Worm (Caenorhabditis elegans) whole organism, dauer: ENCODE results near the gene C52B9.4.

ENCODE experiments used
- unc-62 ChIP-seq: sonication (generic microtip); optimal IDR thresholded peaks from 2 replicates; lab custom pipeline; 2017; ENCODE audit warnings: missing biosample characterization, missing genetic modification reagents, missing genetic modification characterization

The C52B9.4 gene

DNA sequence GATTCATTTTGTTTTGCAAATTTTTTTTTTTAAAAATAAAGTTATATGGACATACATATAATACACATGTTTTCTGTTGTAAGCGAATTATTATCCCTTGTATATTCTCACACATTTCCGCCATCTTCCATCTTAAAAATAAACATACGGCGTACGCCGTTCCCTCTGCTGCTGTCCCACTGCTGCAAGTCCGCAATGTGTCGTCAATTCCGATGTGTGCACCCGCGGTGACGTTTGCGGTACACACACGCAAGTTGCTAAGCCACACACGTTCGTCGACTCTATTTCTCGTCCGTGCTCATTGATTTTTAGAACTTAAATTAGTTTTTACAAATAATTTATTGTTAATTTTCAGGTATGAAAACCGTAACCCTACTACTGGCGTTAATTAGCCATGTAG lies at the start of gene C52B9.4:
Gene C52B9.4, plus strand, starts transcription at position 356 of the 400 bp plus-strand sequence.
- no peak for TF ChIP-seq unc-62 (GFP tag; lab: Kevin White, UChicago)

DNA sequence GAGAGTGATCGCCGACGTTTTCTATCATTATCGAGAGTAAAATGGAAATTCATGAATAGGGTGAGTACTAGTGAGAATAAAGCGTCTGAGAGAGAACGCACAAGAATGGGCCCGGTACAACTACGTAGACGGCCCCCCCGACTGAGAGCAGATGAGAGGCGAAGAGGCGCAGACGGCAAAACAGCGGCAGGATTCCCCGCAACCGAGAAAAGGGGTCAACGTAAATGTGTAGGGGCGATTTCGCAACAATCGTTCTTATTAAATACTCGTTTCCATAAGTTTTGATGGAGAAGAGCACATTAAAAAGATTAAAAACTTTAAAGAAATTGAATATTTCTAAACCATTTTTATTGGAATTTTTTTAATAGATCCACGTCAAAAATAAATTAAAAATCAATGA lies 45.8 kb upstream of the C52B9.4 start:
- TF ChIP-seq unc-62 (GFP tag; lab: Kevin White, UChicago): no peak

DNA sequence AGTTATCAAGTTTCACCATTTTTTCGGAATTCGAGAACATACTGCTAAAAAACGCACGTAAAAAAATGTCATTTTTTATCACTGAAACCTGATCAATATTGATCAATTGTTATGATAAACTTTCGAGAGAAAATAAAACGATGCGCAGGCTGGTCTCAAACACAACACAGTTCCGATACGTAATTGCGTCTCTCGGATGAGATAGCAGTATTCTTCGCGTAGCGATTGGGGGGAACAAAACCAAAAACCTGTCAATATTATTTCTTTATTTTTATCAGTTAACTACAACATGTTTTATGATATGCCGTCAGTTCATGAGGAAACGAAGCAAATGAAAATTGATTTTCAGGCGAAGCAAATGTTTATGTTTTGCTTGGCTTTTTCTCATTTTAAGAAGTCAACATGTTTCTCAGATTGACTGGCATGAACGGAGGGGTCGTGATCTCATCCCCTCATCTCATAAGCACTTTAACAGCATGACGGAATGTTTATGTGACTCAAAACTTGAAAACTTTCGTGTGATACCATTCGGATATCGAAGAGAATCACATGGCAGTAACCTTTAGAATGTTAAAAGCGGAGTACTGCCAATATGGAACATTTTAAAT lies 44.8 kb upstream of the C52B9.4 start:
- TF ChIP-seq unc-62 (GFP tag; lab: Kevin White, UChicago): no peak

DNA sequence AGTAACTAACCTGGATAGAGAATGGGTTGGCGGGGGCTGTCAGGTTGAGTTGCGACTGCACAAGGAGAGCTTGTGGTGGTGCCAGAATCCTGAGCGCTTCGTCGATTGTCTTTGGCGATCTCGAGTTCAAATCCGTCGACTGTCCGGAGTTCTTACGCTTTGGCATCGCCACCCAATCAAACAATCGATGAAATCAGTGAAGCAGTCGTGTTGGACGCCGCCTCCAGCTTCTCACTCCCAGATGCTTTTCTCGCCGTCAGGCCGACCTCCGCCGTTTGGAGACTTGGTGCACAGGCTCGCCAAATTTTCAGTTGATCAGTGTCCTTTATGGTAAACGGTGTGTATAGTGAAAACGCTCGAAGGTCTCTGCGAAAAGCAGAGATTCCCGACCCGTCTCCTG lies 43.6 kb upstream of the C52B9.4 start, which contains the start of the genes F20B6.10 and hpk-1:
Gene F20B6.10, minus strand, starts transcription at position 303 of the 400 bp plus-strand sequence.
Gene hpk-1, minus strand, starts transcription at position 397 of the 400 bp plus-strand sequence.
- no peak for TF ChIP-seq unc-62 (GFP tag; lab: Kevin White, UChicago)

DNA sequence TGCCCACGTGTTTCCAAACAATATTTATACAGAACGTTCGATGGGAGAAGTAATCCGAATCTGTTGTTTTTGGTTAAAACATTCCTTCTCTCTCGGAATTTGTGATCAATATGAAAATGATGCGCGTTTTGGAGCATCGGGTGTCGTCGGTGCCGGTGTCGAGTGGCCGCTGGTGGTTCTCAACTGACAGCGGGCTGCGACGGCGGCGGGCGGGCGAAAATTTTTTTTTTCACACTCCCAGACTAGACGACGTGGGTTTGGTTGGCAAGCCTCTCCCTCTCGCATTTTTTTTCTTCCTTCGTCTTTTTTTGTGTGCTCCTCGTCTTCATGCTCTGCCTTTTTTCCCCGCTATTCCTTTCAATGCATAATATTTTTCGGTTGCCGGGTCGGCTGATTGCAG lies 42.3 kb upstream of the C52B9.4 start, which contains the start of gene W01H2.2:
Gene W01H2.2, minus strand, starts transcription at position 285 of the 400 bp plus-strand sequence.
- no peak for TF ChIP-seq unc-62 (GFP tag; lab: Kevin White, UChicago)

DNA sequence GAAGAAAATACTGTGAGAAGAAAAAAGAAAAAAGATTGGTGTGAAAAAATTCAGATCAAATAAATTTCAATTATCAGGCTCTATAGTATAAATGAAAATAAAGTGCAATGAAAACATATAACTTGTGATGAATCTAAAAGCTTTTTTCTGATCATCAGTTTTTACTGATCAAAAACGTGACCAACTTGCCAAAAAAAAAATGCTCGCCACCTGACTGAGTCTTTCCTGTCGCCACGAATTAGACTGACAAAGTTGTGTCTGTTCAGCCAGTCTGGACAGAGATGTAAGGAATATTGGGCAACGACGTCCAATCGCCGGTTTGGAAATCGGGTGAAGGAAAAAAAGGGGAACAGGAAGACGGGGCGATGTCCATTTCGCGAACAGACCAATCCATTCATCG lies 41.0 kb upstream of the C52B9.4 start:
- TF ChIP-seq unc-62 (GFP tag; lab: Kevin White, UChicago): no peak

DNA sequence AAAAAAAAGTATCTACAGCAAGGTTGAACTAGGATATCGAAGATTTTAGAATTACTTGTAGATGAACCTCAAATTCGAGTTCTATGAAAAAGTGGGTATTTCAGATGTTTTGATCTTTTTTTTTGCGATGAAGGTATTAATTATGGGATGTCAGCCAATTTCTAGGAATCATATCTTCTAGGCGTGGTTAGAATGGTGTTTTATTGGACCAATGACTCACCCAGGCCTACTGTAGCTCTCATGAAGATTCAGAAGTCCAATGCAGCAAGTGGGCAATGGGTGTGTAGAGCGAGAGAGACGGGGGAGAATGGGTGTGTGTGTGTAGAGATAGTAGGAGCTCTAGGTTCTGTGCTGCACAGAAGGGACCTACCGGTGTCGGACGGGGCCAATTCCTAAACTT lies 38.3 kb upstream of the C52B9.4 start:
- no peak for TF ChIP-seq unc-62 (GFP tag; lab: Kevin White, UChicago)

DNA sequence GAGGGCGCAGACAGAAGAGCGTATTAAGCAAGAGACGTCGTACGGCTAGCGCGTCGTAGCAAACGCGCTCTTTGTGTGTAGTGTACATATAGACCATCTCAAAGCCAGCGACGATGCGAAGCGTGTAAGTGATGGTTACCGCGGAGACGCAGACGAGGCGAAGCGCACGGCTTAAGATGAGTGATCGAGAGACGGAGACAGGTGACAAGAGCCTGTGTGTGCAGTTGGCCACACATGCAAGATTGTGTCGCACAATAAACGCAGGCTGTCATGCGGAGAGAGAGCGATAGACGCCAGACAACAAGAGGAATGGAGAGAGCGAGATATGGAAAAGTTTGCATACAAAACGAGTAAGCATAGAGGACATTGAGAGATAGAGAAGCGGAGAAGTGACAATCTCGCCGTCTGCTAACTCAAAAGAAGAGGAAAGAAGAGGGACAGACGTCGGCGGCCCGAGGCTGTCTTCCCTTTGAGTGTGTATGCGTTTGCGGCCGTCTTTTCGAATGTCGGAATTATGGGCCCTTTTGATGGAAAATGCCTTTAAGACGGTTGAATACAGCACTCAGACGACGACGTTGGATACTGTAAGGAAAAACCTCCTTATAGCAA lies 37.6 kb upstream of the C52B9.4 start:
- TF ChIP-seq unc-62 (GFP tag; lab: Kevin White, UChicago): no peak

DNA sequence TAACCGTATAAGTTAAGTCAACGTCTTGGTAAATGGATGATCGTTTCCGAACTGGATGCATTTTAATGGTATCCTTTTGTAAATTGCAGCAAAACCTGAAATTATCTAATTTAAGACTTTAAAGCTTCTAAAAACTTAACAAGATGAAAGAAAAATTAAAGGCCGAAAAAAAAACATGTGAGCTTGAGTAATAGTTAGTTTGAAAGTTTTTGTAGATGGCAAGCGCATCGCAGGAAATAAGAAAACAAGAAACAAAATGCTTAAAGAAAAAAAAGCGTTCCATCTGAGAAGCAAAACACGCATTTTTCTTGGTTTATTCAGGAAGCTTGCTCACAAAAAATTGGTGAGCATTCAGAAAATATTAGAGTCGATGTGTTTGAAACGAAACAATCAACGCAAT lies 24.7 kb upstream of the C52B9.4 start, which contains the start of gene rab-37:
Gene rab-37, minus strand, starts transcription at position 101 of the 400 bp plus-strand sequence.
- no peak for TF ChIP-seq unc-62 (GFP tag; lab: Kevin White, UChicago)

DNA sequence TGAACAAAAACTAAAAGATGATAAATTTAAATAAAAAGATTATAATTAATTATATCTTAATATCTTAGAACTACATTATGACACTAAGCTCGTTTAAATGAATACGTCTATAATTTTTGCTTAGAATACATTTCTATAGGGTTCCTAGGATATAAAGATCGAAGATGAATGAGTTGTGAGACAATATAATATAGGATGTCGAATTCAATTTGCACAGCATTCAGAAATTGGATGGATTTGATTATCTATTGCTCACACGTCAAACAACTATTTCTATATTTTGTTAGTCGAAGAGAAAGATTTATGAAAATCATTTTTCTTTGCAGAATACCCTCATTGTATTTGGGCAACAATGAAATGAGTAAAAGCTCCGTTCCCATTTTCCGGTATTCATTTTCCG lies 21.5 kb upstream of the C52B9.4 start:
- TF ChIP-seq unc-62 (GFP tag; lab: Kevin White, UChicago): no peak

DNA sequence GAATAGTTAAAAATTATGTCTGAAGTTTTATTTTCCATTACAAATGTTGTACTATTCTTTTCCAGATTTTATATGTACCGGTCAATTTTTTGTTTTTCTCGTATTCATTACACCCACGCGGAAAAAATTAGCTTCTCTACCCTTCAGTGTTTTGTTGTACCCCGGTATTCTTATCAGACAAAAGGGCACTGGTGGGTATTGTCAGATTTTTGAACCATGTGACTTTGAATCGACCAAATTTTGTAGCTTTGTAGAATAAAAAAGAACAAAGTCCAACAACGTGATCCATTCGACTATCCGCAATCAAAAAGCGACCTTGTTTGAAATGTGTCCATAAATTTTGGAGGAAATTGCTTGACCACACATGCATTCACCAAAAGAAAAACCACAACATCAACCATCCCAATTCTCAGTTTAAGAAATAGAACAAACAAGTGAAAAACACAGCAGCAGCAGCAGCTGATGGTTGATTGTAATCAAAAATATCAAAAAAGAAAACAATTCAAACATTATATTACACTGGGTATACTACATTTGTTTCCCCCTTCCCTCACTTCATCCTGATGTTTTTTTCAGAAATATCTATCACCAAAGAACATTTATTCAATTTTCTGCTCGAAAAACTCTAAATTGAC lies 15.8 kb upstream of the C52B9.4 start:
- TF ChIP-seq unc-62 (GFP tag; lab: Kevin White, UChicago): no peak

DNA sequence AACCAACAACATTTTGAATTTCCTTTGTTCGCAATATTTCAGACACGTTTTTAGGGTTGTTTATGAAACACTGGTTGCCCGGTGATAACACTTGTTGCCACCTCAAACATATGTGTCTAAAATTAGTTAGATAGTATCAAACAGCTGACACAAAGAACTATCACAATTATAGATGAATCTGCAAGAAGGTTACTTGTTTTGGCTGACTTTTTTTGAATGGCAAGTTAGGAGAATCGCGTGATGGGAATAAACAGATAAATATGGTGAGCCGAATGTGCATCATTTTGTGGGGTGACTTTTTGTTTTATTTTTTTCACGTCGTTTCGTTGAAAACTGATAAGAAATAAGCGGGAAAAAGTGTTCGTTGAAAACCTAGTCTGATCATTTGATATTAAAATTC lies 15.3 kb upstream of the C52B9.4 start:
- no peak for TF ChIP-seq unc-62 (GFP tag; lab: Kevin White, UChicago)

DNA sequence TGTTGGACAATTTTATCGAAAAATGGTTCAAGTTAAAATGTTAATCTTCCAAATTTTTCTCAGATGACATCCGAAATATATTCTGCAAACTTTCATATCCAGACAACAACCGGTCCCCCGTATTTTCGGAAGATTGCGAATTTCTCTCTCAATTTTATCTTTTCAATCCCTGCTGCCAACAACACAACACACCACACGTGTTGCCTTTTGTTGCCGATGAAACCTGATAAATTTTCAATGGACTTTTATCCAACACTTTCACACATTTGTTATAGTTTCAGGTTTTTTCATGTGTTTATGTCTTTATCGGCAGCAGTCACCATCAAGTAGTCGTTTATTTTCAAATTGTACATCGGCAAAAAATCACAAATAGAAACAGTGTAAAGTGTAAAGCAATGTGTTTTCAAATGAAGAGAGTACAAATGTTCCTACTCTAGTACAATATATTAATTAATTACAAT lies 14.2 kb upstream of the C52B9.4 start:
- TF ChIP-seq unc-62 (GFP tag; lab: Kevin White, UChicago): no peak

DNA sequence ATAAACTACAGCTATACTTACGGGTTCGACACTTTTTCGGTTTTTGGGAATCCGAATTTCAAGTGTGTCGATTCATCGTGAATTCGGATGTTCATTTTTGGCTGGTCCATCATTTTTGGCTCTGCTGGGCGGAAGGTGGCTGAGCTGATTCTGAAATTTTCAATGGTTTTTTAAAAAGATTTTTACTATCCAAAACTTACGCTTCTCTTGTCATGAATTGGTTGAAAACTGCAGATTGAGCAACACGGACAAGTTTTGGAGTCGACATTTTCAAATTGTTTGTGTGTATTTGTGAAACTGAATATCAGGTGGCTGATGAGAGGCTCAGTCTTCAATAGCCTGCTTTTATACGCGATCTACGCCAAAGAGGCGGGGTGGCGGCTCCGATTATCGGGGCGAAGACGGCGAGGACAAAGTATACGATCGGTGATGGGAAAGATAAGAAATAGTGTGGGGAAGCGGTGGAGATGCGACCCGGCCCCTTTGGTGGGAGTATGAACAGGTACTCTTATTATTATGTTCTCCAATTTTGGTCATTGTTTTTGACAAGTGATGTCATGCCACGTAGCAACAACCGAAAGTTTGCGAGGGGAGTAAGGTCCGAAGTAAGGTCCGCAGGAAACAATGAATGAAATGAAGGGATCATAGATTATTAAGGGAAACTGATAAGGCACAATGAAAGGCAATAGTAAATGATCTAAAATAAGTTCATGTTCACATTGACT lies 13.4 kb upstream of the C52B9.4 start, which contains the start of gene F48D6.4:
Gene F48D6.4, minus strand, starts transcription at position 346 of the 725 bp plus-strand sequence.
- TF ChIP-seq unc-62 (GFP tag; lab: Kevin White, UChicago): no peak

DNA sequence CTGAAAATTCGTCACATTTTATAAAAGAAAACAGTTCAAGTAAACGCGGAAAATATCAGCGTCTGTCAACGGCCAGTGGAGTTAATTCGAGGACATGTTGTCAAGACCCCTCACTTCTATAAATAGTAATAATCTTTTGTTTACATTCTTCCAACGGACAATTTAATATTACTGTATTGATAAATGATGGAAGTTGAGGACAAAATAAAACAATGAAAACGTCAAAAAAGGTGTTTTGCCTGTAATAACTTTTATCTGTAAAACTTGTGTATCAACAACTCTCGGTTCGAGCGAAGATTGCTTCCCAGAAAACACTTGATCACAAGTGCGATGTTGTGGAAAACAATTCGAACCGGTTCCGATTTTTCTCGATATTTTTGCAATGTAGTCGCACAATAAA lies 12.0 kb upstream of the C52B9.4 start:
- TF ChIP-seq unc-62 (GFP tag; lab: Kevin White, UChicago): no peak

DNA sequence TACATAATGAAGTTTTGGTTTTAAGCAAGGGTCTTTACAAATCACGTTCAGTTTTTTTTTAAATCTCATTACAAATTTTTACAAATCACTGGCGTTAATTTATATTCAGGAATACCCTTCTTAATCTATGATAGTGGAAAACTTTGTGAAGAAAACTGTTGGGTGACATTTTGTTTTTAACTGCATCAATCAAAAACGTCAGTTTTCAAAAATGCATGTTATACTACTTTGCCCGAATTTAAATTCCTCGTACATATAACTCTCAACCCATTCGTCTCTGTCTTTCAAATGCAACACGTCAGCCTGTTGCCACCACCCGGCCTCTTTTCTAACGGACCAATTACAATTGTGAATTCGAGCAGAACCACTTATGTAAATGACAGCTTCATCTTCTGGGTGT lies 11.5 kb upstream of the C52B9.4 start, which contains the start of gene hlh-13:
Gene hlh-13, plus strand, starts transcription at position 301 of the 400 bp plus-strand sequence.
- no peak for TF ChIP-seq unc-62 (GFP tag; lab: Kevin White, UChicago)
